Worm (Caenorhabditis elegans): Measurements from ENCODE around the gene ntp-1.

DNA sequence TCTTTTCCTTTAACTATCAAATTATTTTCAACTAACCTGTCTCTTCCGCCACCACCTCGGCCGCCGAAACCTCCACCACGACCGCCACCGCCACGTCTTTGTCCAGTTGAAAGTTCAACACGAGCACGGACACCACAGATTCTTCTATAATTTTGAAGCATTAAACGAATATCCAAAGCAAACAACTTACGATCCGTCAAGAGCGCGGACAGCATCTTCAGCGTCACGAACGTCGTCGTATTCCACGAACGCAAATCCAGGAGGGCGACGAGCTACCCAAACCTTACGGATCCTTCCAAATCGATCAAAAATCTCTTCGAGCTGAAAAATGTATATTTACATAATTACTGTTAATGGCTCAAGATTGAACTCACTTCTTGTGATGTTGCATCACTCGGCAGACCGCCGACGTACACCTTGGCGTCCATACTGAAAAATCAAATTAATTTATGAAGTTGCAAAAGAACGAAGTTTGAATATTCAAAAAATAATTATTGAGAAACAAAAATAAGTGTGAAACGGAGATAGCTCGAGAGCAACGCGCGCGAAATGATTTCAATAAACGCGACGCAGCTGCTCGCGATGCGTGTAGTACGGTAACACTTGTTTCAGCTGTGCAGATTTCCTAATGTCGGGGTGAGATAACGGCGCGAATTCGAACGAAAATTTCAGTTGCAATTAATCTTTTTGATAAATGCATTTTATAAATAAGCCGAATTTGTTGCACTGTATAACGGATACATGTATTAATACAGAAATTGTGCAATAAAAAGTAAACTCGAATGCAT is 3.6 kb downstream of the ntp-1 start, which contains the start of gene rsp-6:
- peak; percentile 15 for TF ChIP-seq snpc-4 (GFP tag; optimal IDR thresholded peaks at IDR 0.05)
- TF ChIP-seq snpc-4 (tag; optimal IDR thresholded peaks at IDR 0.05): peak; percentile 36 to 74 (median 62)
- no peak for TF ChIP-seq hmg-20 (GFP tag; IDR thresholded peaks at IDR 0.05)
- no peak for TF ChIP-seq unc-62 (GFP tag; optimal IDR thresholded peaks at IDR 0.05)
- peak; percentile 43 for TF ChIP-seq him-1 (tag; optimal IDR thresholded peaks at IDR 0.05)
- peak; percentile 93 for TF ChIP-seq dpl-1 (GFP tag; optimal IDR thresholded peaks at IDR 0.05)
- TF ChIP-seq madf-3 (GFP tag; IDR thresholded peaks at IDR 0.05): peak; percentile 99
- no peak for TF ChIP-seq B0035.1 (tag; optimal IDR thresholded peaks at IDR 0.05)
- TF ChIP-seq nhr-179 (tag; optimal IDR thresholded peaks at IDR 0.05): no peak
- TF ChIP-seq dpff-1 (tag; optimal IDR thresholded peaks at IDR 0.05): no peak
- no peak for TF ChIP-seq zim-3 (tag; optimal IDR thresholded peaks at IDR 0.05)
- no peak for TF ChIP-seq tbx-9 (tag; optimal IDR thresholded peaks at IDR 0.05; ENCODE audit: borderline replicate concordance)
- TF ChIP-seq pha-4 (tag; optimal IDR thresholded peaks at IDR 0.05): peak; percentile 13
- peak; percentile 83 for TF ChIP-seq F49E8.2 (tag; optimal IDR thresholded peaks at IDR 0.05; ENCODE audit: insufficient read depth)
- TF ChIP-seq nfya-2 (GFP tag; IDR thresholded peaks at IDR 0.05): no peak
